Fruit fly (Drosophila melanogaster) ovary, adult (tissue): ENCODE results near the gene robl62A.

Source experiments
- CG17801 ChIP-seq: fragments of 200-800 bp; optimal IDR thresholded peaks from 2 replicates; lab custom pipeline; 2019; ENCODE audit warnings: missing biosample characterization, mild to moderate bottlenecking, missing genetic modification characterization, moderate library complexity; ENCODE audit not compliant: partially characterized antibody

The robl62A gene

DNA sequence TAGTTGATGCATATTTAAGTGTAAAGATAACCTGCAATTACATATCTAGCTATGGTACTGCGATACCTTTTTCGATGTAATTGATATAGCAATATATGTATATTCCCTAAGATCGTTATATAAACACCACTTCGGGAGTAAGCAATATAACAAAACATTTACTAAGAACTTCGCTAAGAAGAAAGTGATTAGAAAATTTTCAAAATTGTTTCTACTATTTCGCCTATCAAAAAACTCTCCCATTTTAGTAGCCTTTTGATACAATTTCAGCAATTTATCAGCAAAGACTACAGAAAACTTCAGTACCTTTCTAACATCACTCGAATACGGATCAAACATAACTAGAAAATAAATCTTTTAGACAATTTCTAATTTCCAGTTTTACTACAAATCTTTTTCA is at the start of gene robl62A:
Gene robl62A, plus strand, starts transcription at position 301 of the 400 bp plus-strand sequence.
- TF ChIP-seq CG17801 (GFP tag; lab: Kevin White, UChicago), result no peak

- TF ChIP-seq CG17801 (GFP tag; lab: Kevin White, UChicago), result no peak
Measured at dm6 chr3L:1431489-1432053, 45.8 kb upstream of the robl62A start.

- TF ChIP-seq CG17801 (GFP tag; lab: Kevin White, UChicago), result no peak
Measured at dm6 chr3L:1437772-1438171, 39.6 kb upstream of the robl62A start, which contains the start of gene SA2. Gene SA2, minus strand, starts transcription at chr3L:1437872.

DNA sequence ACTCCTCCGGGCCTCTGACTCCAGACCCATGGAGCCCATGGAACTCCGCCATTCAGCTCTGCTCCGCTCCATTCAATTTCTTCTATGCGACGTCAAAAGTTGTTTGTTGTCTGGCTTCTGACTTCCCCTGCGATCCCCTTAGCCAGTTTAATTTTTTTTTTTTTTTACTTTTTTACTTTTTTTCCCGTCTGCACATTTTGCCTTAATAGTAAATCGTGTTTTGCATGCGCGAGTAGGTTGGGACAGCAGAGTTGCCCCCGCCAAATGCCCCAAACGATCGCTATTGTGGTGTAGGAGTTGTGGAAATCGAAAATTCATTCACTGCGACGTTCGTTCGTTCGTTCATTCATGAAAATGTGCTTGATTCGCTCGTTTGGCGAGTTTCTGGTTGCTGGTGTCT is 36.4 kb upstream of the robl62A start:
- no peak for TF ChIP-seq CG17801 (GFP tag; lab: Kevin White, UChicago)

dm6 chr3L:1442309-1442708 is 35.1 kb upstream of the robl62A start:
- no peak for TF ChIP-seq CG17801 (GFP tag; lab: Kevin White, UChicago)

dm6 chr3L:1442906-1443305 is 34.5 kb upstream of the robl62A start:
- TF ChIP-seq CG17801 (GFP tag; lab: Kevin White, UChicago), result peak; percentile 1

dm6 chr3L:1447803-1448517 is 29.5 kb upstream of the robl62A start:
- TF ChIP-seq CG17801 (GFP tag; lab: Kevin White, UChicago), result no peak

DNA sequence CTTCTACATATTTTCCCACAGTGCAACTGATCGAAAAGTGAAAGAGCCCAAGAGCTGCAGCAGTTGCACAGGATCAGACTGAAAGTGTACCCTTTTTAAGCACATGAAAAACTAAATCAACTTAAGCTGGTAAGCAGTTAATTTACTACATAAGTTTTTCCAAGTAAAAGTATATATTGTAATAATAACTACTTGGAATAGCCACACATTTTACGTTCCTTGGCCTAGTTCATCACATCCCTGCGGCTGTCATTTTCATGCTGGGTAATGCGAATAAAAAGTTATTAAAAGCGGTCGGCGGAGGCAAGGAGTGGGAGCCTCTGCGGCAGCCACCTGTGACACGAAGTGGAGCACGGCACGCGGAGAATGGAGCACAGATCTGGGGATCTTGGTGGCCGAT is 26.5 kb upstream of the robl62A start:
- no peak for TF ChIP-seq CG17801 (GFP tag; lab: Kevin White, UChicago)

DNA sequence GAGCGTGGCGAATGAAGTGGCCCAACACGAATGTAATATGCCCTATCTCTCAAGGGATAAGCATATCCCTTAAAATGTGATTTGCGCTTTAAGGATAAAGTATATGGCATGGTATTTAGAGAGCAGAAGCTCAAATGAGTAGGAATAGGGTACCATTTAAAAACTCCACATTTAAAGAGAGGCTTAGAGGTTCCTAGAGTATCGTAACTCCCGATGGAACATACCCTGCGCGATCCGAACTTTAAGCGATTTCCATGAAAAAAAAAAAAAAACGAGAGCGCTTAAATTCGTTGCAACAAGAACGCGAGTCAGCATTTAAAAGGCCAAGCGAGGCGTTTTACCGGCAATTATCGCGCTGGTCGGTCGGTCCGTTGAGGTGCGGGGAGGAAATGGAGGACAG is 20.1 kb upstream of the robl62A start:
- TF ChIP-seq CG17801 (GFP tag; lab: Kevin White, UChicago), result no peak

DNA sequence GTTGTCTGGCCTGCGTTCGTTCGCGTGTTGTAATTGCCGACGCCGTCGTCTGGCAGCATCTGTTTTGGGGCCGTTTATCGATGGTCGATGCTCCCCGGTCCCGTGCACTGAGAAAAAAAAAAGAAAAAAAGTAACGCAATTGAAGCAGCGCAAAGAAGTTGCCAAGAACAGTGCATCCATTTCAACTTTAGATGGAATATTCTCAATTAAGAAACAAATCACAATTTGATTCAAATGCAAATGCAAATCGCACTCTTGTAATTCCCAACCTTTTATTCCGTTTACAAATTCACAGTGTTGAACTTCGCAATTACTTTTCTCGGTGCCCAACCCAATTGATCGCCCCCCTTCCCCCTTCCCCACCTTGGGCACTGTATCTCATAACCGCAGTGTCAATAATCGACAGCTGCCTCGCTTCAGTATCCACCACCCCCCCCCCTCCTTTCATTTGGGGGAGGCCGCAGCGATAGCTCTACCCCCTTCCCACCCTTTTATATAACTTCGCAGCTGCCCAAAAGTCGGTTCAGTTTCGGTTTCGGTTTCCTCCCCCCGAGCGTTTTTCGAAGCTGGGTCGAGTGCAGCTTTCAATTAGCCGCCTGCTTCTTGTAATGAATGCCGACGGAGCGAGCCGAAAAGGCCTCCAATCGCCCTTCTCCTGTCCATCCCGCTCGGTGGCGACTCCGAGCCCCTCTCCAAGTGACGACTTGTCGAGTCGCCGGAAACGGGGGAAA is 19.3 kb upstream of the robl62A start:
- no peak for TF ChIP-seq CG17801 (GFP tag; lab: Kevin White, UChicago)

- TF ChIP-seq CG17801 (GFP tag; lab: Kevin White, UChicago), result no peak
Measured at dm6 chr3L:1461831-1462230, 15.6 kb upstream of the robl62A start.

DNA sequence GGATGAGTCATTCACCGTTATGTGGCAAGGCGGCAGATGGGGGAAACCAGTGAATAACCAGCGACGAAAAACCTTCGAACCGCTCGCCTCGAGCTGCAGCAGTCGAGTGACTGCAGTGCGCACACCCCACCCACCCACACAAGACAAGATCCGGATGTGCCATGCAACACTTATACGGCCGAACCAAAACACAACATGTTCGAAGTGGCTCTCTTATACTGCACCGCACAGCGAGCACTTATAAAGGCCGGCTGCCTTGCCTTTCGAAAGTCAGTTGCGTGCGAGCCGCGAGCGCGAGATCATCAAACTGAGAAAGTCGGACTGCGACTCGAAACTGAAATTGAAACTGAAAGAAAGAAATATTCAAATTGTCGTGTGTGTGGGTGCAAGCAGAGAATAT is 13.9 kb upstream of the robl62A start, which contains the start of gene rho:
Gene rho, plus strand, starts transcription at position 265 of the 400 bp plus-strand sequence.
- peak; percentile 28 for TF ChIP-seq CG17801 (GFP tag; lab: Kevin White, UChicago)

- TF ChIP-seq CG17801 (GFP tag; lab: Kevin White, UChicago), result no peak
Measured at dm6 chr3L:1464465-1464864, 13.0 kb upstream of the robl62A start.

DNA sequence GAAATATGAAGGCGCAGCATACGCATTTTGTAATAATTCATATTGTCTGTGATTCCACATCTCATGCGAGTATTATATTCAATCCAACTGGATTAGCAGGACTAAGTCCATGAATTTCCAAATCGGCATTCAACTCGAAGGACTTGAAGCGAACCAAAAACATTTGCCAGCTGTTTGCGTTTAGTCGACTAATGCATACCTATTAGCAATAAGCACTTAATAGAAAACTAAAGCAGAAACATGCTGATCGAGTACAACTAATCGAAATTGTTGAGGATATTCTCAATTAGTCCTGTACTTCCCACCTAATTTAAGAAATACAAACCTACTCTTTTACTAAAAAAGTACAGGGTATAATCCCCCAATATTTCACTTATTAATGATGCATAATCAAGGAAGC is 8.2 kb upstream of the robl62A start:
- TF ChIP-seq CG17801 (GFP tag; lab: Kevin White, UChicago), result no peak

- TF ChIP-seq CG17801 (GFP tag; lab: Kevin White, UChicago), result no peak
Measured at dm6 chr3L:1471037-1471436, 6.4 kb upstream of the robl62A start.
